Fruit fly (Drosophila melanogaster) whole organism, prepupa: ENCODE measurements around the gene Abcd3.

Experiments
- Blimp-1 ChIP-seq: fragments of 200-800 bp; sonication (Bioruptor generic); optimal IDR thresholded peaks from 3 replicates; lab custom pipeline; 2017; ENCODE audit warnings: missing biosample characterization, missing genetic modification characterization, mild to moderate bottlenecking, moderate library complexity, missing genetic modification reagents
- CG10631 ChIP-seq: fragments of 200-800 bp; sonication (Bioruptor generic); optimal IDR thresholded peaks from 2 replicates; lab custom pipeline; 2016; ENCODE audit warnings: missing biosample characterization, missing genetic modification characterization
- CG11294 ChIP-seq: fragments of 200-800 bp; sonication (Bioruptor generic); IDR thresholded peaks from 2 replicates; pipeline ENCODE4 v1.3.6; 2022; ENCODE audit warnings: missing biosample characterization, missing genetic modification characterization
- CG11762 ChIP-seq: fragments of 200-800 bp; sonication (Bioruptor generic); optimal IDR thresholded peaks from 3 replicates; lab custom pipeline; 2016; ENCODE audit warnings: missing biosample characterization, missing genetic modification characterization; ENCODE audit not compliant: insufficient read depth
- CG11902 ChIP-seq: fragments of 200-800 bp; sonication (Bioruptor generic); optimal IDR thresholded peaks from 3 replicates; lab custom pipeline; 2016; ENCODE audit warnings: missing biosample characterization, missing genetic modification characterization
- CG15336 ChIP-seq: fragments of 200-800 bp; sonication (Bioruptor generic); IDR thresholded peaks from 2 replicates; pipeline ENCODE4 v1.3.6; 2022; ENCODE audit warnings: missing biosample characterization, missing genetic modification characterization
- CG1621 ChIP-seq: fragments of 200-800 bp; sonication (Bioruptor generic); optimal IDR thresholded peaks from 3 replicates; lab custom pipeline; 2018; ENCODE audit warnings: missing biosample characterization, mild to moderate bottlenecking, missing genetic modification characterization
- CG16779 ChIP-seq: fragments of 200-800 bp; sonication (Bioruptor generic); optimal IDR thresholded peaks from 3 replicates; lab custom pipeline; 2017; ENCODE audit warnings: missing biosample characterization, mild to moderate bottlenecking, missing genetic modification characterization
- CG3032 ChIP-seq: fragments of 200-800 bp; optimal IDR thresholded peaks from 2 replicates; lab custom pipeline; 2019; ENCODE audit warnings: missing biosample characterization, mild to moderate bottlenecking, missing genetic modification characterization, moderate library complexity
- CG31627 ChIP-seq: fragments of 200-800 bp; sonication (Bioruptor generic); optimal IDR thresholded peaks from 3 replicates; lab custom pipeline; 2016; ENCODE audit warnings: missing biosample characterization, missing genetic modification characterization
- CG32006 ChIP-seq: fragments of 200-800 bp; sonication (Bioruptor generic); optimal IDR thresholded peaks from 3 replicates; lab custom pipeline; 2017; ENCODE audit warnings: missing biosample characterization, mild to moderate bottlenecking, missing genetic modification characterization
- CG34406 ChIP-seq: fragments of 200-800 bp; sonication (Bioruptor generic); optimal IDR thresholded peaks from 3 replicates; lab custom pipeline; 2016; ENCODE audit warnings: missing biosample characterization, missing genetic modification characterization
- CG3919 ChIP-seq: fragments of 200-800 bp; sonication (Bioruptor generic); optimal IDR thresholded peaks from 3 replicates; lab custom pipeline; 2016; ENCODE audit warnings: missing biosample characterization, missing genetic modification characterization
- CG4318 ChIP-seq: fragments of 200-800 bp; sonication (Bioruptor generic); optimal IDR thresholded peaks from 3 replicates; lab custom pipeline; 2017; ENCODE audit warnings: missing biosample characterization, mild to moderate bottlenecking, missing genetic modification characterization
- CG6163 ChIP-seq: fragments of 200-800 bp; sonication (Bioruptor generic); IDR thresholded peaks from 3 replicates; pipeline ENCODE4 v1.3.6; 2022; ENCODE audit warnings: missing biosample characterization, missing genetic modification characterization
- CG6276 ChIP-seq: fragments of 200-800 bp; sonication (Bioruptor generic); optimal IDR thresholded peaks from 2 replicates; lab custom pipeline; 2017; ENCODE audit warnings: missing biosample characterization, mild to moderate bottlenecking, missing genetic modification characterization
- CG6808 ChIP-seq: fragments of 200-800 bp; sonication (Bioruptor generic); optimal IDR thresholded peaks from 3 replicates; lab custom pipeline; 2017; ENCODE audit warnings: missing biosample characterization, missing genetic modification characterization, mild to moderate bottlenecking, moderate library complexity, missing genetic modification reagents
- CG7368 ChIP-seq: fragments of 200-800 bp; sonication (Bioruptor generic); optimal IDR thresholded peaks from 3 replicates; lab custom pipeline; 2016; ENCODE audit warnings: missing biosample characterization, missing genetic modification characterization
- CG8119 ChIP-seq: fragments of 200-800 bp; sonication (Bioruptor generic); IDR thresholded peaks from 3 replicates; pipeline ENCODE4 v1.3.6; 2022; ENCODE audit warnings: missing biosample characterization, missing genetic modification characterization
- CG8319 ChIP-seq: fragments of 200-800 bp; sonication (Bioruptor generic); optimal IDR thresholded peaks from 3 replicates; lab custom pipeline; 2016; ENCODE audit warnings: missing biosample characterization, missing genetic modification characterization
- CG8632 ChIP-seq: fragments of 200-800 bp; sonication (Bioruptor generic); optimal IDR thresholded peaks from 3 replicates; lab custom pipeline; 2016; ENCODE audit warnings: missing biosample characterization, missing genetic modification characterization
- CG9139 ChIP-seq: fragments of 200-800 bp; sonication (Bioruptor generic); optimal IDR thresholded peaks from 3 replicates; lab custom pipeline; 2017; ENCODE audit warnings: missing biosample characterization, mild to moderate bottlenecking, missing genetic modification characterization
- Eip75B ChIP-seq: fragments of 200-800 bp; sonication (Bioruptor generic); optimal IDR thresholded peaks from 3 replicates; lab custom pipeline; 2016; ENCODE audit warnings: missing biosample characterization, missing genetic modification characterization
- Eip78C ChIP-seq: fragments of 200-800 bp; sonication (Bioruptor generic); peaks from one replicate; lab custom pipeline; 2016; ENCODE audit warnings: missing biosample characterization, missing genetic modification characterization
- Eip93F ChIP-seq: fragments of 200-800 bp; sonication (Bioruptor generic); optimal IDR thresholded peaks from 2 replicates; lab custom pipeline; 2016; ENCODE audit warnings: missing biosample characterization, mild to moderate bottlenecking, missing genetic modification characterization
- Ets21C ChIP-seq: fragments of 200-800 bp; sonication (Bioruptor generic); optimal IDR thresholded peaks from 3 replicates; lab custom pipeline; 2016; ENCODE audit warnings: missing biosample characterization, missing genetic modification characterization
- Ets96B ChIP-seq: fragments of 200-800 bp; optimal IDR thresholded peaks from 2 replicates; lab custom pipeline; 2019; ENCODE audit warnings: missing biosample characterization, mild to moderate bottlenecking, missing genetic modification characterization, moderate library complexity
- Gug ChIP-seq: fragments of 200-800 bp; sonication (Bioruptor generic); IDR thresholded peaks from 2 replicates; pipeline ENCODE4 v1.3.6; 2022; ENCODE audit warnings: missing biosample characterization, missing genetic modification characterization
- Hr38 ChIP-seq: sonication (Bioruptor generic); optimal IDR thresholded peaks from 2 replicates; lab custom pipeline; 2016; ENCODE audit warnings: missing biosample characterization, missing genetic modification characterization
- Hr39 ChIP-seq: fragments of 200-800 bp; sonication (Bioruptor generic); optimal IDR thresholded peaks from 2 replicates; lab custom pipeline; 2016; ENCODE audit warnings: missing biosample characterization, missing genetic modification characterization
- Lpt ChIP-seq: fragments of 200-800 bp; sonication (Bioruptor generic); optimal IDR thresholded peaks from 3 replicates; lab custom pipeline; 2016; ENCODE audit warnings: missing biosample characterization, missing genetic modification characterization
- Met ChIP-seq: fragments of 200-800 bp; sonication (Bioruptor generic); optimal IDR thresholded peaks from 3 replicates; lab custom pipeline; 2016; ENCODE audit warnings: missing biosample characterization, missing genetic modification characterization
- OdsH ChIP-seq: fragments of 200-800 bp; sonication (Bioruptor generic); optimal IDR thresholded peaks from 3 replicates; lab custom pipeline; 2016; ENCODE audit warnings: missing biosample characterization, missing genetic modification characterization
- Smox ChIP-seq: fragments of 200-800 bp; sonication (Bioruptor generic); optimal IDR thresholded peaks from 3 replicates; lab custom pipeline; 2016; ENCODE audit warnings: missing biosample characterization, missing genetic modification characterization
- Sox102F ChIP-seq: fragments of 200-800 bp; sonication (Bioruptor generic); optimal IDR thresholded peaks from 2 replicates; lab custom pipeline; 2016; ENCODE audit warnings: missing biosample characterization, mild to moderate bottlenecking, missing genetic modification characterization
- Sox14 ChIP-seq: fragments of 200-800 bp; sonication (Bioruptor generic); optimal IDR thresholded peaks from 3 replicates; lab custom pipeline; 2016; ENCODE audit warnings: missing biosample characterization, missing genetic modification characterization
- Sox15 ChIP-seq: fragments of 200-800 bp; sonication (Bioruptor generic); optimal IDR thresholded peaks from 3 replicates; lab custom pipeline; 2016; ENCODE audit warnings: missing biosample characterization, missing genetic modification characterization
- achi ChIP-seq: fragments of 200-800 bp; sonication (Bioruptor generic); optimal IDR thresholded peaks from 3 replicates; lab custom pipeline; 2016; ENCODE audit warnings: missing biosample characterization, missing genetic modification characterization
- acj6 ChIP-seq: fragments of 200-800 bp; sonication (Bioruptor generic); optimal IDR thresholded peaks from 3 replicates; lab custom pipeline; 2016; ENCODE audit warnings: missing biosample characterization, missing genetic modification characterization
- cyc ChIP-seq: fragments of 200-800 bp; sonication (Bioruptor generic); optimal IDR thresholded peaks from 3 replicates; lab custom pipeline; 2016; ENCODE audit warnings: missing biosample characterization, missing genetic modification characterization
- dac ChIP-seq: fragments of 200-800 bp; sonication (Bioruptor generic); optimal IDR thresholded peaks from 2 replicates; lab custom pipeline; 2017; ENCODE audit warnings: missing biosample characterization, mild to moderate bottlenecking, missing genetic modification characterization
- eg ChIP-seq: fragments of 200-800 bp; sonication (Bioruptor generic); IDR thresholded peaks from 3 replicates; pipeline ENCODE4 v1.3.6; 2022; ENCODE audit warnings: missing biosample characterization, missing genetic modification characterization
- esn ChIP-seq: fragments of 200-800 bp; sonication (Bioruptor generic); optimal IDR thresholded peaks from 2 replicates; lab custom pipeline; 2016; ENCODE audit warnings: missing biosample characterization, mild to moderate bottlenecking, missing genetic modification characterization, moderate library complexity
- fd59A ChIP-seq: fragments of 200-800 bp; sonication (Bioruptor generic); optimal IDR thresholded peaks from 2 replicates; lab custom pipeline; 2017; ENCODE audit warnings: missing biosample characterization, mild to moderate bottlenecking, missing genetic modification characterization, missing genetic modification reagents
- fd85E ChIP-seq: fragments of 200-800 bp; sonication (Bioruptor generic); optimal IDR thresholded peaks from 3 replicates; lab custom pipeline; 2016; ENCODE audit warnings: missing biosample characterization, missing genetic modification characterization
- fkh ChIP-seq: fragments of 200-800 bp; sonication (Bioruptor generic); optimal IDR thresholded peaks from 3 replicates; lab custom pipeline; 2017; ENCODE audit warnings: missing biosample characterization, mild to moderate bottlenecking, missing genetic modification characterization, moderate library complexity
- lz ChIP-seq: fragments of 200-800 bp; sonication (Bioruptor generic); optimal IDR thresholded peaks from 3 replicates; lab custom pipeline; 2016; ENCODE audit warnings: missing biosample characterization, missing genetic modification characterization
- net ChIP-seq: fragments of 200-800 bp; sonication (Bioruptor generic); optimal IDR thresholded peaks from 3 replicates; lab custom pipeline; 2016; ENCODE audit warnings: missing biosample characterization, missing genetic modification characterization
- pdm3 ChIP-seq: fragments of 200-800 bp; sonication (Bioruptor generic); optimal IDR thresholded peaks from 3 replicates; lab custom pipeline; 2016; ENCODE audit warnings: missing biosample characterization, missing genetic modification characterization
- salr ChIP-seq, 2 experiments: fragments of 200-800 bp; sonication (Bioruptor generic); optimal IDR thresholded peaks; 3 replicates each; lab custom pipeline; 2016 to 2018; ENCODE audit warnings: missing biosample characterization in 2 of 2, missing genetic modification characterization in 2 of 2, mild to moderate bottlenecking in 1 of 2
- svp ChIP-seq: fragments of 200-800 bp; sonication (Bioruptor generic); peaks from one replicate; lab custom pipeline; 2016; ENCODE audit warnings: missing biosample characterization, missing genetic modification characterization
- topi ChIP-seq: fragments of 200-800 bp; sonication (Bioruptor generic); optimal IDR thresholded peaks from 3 replicates; lab custom pipeline; 2016; ENCODE audit warnings: missing biosample characterization, missing genetic modification characterization
- vri ChIP-seq: fragments of 200-800 bp; sonication (Bioruptor generic); optimal IDR thresholded peaks from 3 replicates; lab custom pipeline; 2016; ENCODE audit warnings: missing biosample characterization, mild to moderate bottlenecking, missing genetic modification characterization

Gene Abcd3

DNA sequence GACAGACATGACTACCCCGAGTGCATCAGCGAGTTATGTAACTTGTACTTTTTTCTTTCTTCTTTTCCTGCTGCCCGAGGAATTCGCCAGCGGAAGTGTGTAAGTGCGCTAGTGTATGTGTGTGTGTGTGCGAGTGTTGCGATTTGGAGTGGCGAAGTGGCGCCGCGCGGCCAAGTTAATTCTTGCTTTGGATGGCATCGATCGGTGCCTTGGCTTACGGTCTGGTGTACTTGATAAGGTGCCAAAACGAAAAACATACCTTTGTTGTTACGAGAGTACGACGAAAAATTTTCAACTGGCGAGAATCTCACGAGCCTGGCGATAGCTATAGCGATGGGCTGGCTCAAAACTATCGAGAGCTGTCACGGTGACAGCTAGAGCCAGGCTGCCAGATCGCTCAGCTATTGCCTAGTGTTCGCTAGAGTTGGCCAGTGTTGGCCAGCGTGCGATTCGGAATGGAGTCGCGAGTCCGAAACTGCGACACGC, 6.5 kb upstream of the Abcd3 start, which contains the start of the genes CG18809, COX6B, CG33932 and Rpp20:
Gene CG18809 (minus strand): TSS at position 333 of the 486 bp plus-strand sequence.
Gene COX6B (minus strand): TSS at position 333 of the 486 bp plus-strand sequence.
Gene CG33932 (plus strand): TSS at position 429 of the 486 bp plus-strand sequence.
Gene Rpp20 (plus strand): TSS at position 429 of the 486 bp plus-strand sequence.
- TF ChIP-seq CG11902 (GFP tag; lab: Kevin White, UChicago) (no peak), CG6808 (no peak), Hr38 (no peak), OdsH (no peak), CG6163 (GFP tag; lab: Robert Waterston, UW) (peak; percentile 44; the same call in 1 of the 3 replicates), dac (peak; percentile 28), fd59A (GFP tag; lab: Kevin White, UChicago) (no peak), Smox (GFP tag; lab: Kevin White, UChicago) (no peak), svp (GFP tag; lab: Kevin White, UChicago) (no peak), CG34406 (GFP tag; lab: Kevin White, UChicago) (no peak), Ets21C (GFP tag; lab: Kevin White, UChicago) (no peak), Ets96B (tag; lab: Kevin White, UChicago) (no peak), CG3032 (tag; lab: Kevin White, UChicago) (peak; percentile 21), Eip93F (GFP tag; lab: Kevin White, UChicago) (no peak), CG8319 (GFP tag; lab: Kevin White, UChicago) (peak; percentile 1), cyc (GFP tag; lab: Kevin White, UChicago) (peak; percentile 48), CG3919 (GFP tag; lab: Kevin White, UChicago) (peak; percentile 59), CG16779 (tag; lab: Kevin White, UChicago) (no peak), Eip78C (peak; percentile 66), fd85E (GFP tag; lab: Kevin White, UChicago) (no peak), acj6 (no peak), Lpt (GFP tag; lab: Kevin White, UChicago) (no peak), CG9139 (GFP tag; lab: Kevin White, UChicago) (no peak), eg (GFP tag; lab: Robert Waterston, UW) (peak; percentile 60; the same call in 1 of the 3 replicates), CG4318 (GFP tag; lab: Kevin White, UChicago) (no peak), pdm3 (GFP tag; lab: Kevin White, UChicago) (no peak), CG11762 (GFP tag; lab: Kevin White, UChicago) (no peak), CG32006 (GFP tag; lab: Kevin White, UChicago) (no peak), Eip75B (GFP tag; lab: Kevin White, UChicago) (no peak), Sox15 (GFP tag; lab: Kevin White, UChicago) (no peak), topi (GFP tag; lab: Kevin White, UChicago) (no peak), CG15336 (GFP tag; lab: Robert Waterston, UW) (peak; percentile 34; the same call in 1 of the 2 replicates), CG8119 (GFP tag; lab: Robert Waterston, UW) (no peak; the same call in 2 of the 3 replicates), Sox102F (GFP tag; lab: Kevin White, UChicago) (no peak), CG31627 (GFP tag; lab: Kevin White, UChicago) (peak; percentile 59), vri (GFP tag; lab: Kevin White, UChicago) (peak; percentile 98), achi (GFP tag; lab: Kevin White, UChicago) (peak; percentile 100), Hr39 (GFP tag; lab: Kevin White, UChicago) (peak; percentile 39), salr (GFP tag; optimal IDR thresholded peaks at IDR 0.05; lab: Kevin White, UChicago) (no peak), Gug (GFP tag; lab: Robert Waterston, UW) (no peak), CG10631 (no peak), CG1621 (tag; lab: Kevin White, UChicago) (peak; percentile 5), CG11294 (GFP tag; lab: Robert Waterston, UW) (0 out of 2 replicates have a peak, but pooled peaks have one; percentile 17), fkh (GFP tag; lab: Kevin White, UChicago) (no peak), CG8632 (GFP tag; lab: Kevin White, UChicago) (no peak), CG6276 (GFP tag; lab: Kevin White, UChicago) (no peak), esn (GFP tag; lab: Kevin White, UChicago) (peak; percentile 48), net (GFP tag; lab: Kevin White, UChicago) (no peak), Met (no peak), lz (GFP tag; lab: Kevin White, UChicago) (peak; percentile 55), Blimp-1 (no peak), Sox14 (GFP tag; lab: Kevin White, UChicago) (peak; percentile 65), CG7368 (GFP tag; lab: Kevin White, UChicago) (no peak)
